Worm (Caenorhabditis elegans) whole organism, mixed stage, embryonic: ENCODE results near the gene T23G5.2.
A peak's percentile ranks its signal among the peaks of the same experiment; 100 is the strongest.

Source experiments
- bed-3 ChIP-seq: fragments of 200-800 bp; sonication (Bioruptor generic); optimal IDR thresholded peaks from 3 replicates; lab custom pipeline; 2018; ENCODE audit warnings: mild to moderate bottlenecking, missing genetic modification characterization, moderate library complexity, missing compliant biosample characterization
- blmp-1 ChIP-seq: fragments of 150-350 bp; optimal IDR thresholded peaks from 2 replicates; lab custom pipeline; 2014; ENCODE audit warnings: missing biosample characterization, missing genetic modification characterization
- ceh-43 ChIP-seq: fragments of 200-800 bp; sonication (Bioruptor generic); optimal IDR thresholded peaks from 2 replicates; lab custom pipeline; 2018; ENCODE audit warnings: mild to moderate bottlenecking, missing genetic modification characterization, moderate library complexity, missing compliant biosample characterization
- ceh-83 ChIP-seq: fragments of 200-800 bp; sonication (Bioruptor generic); optimal IDR thresholded peaks from 2 replicates; lab custom pipeline; 2018; ENCODE audit warnings: mild to moderate bottlenecking, missing genetic modification characterization, missing compliant biosample characterization
- ces-1 ChIP-seq: fragments of 150-350 bp; optimal IDR thresholded peaks from 2 replicates; lab custom pipeline; 2014; ENCODE audit warnings: missing biosample characterization, missing genetic modification reagents, missing genetic modification characterization
- cnd-1 ChIP-seq: fragments of 200-800 bp; sonication (Bioruptor generic); optimal IDR thresholded peaks from 2 replicates; lab custom pipeline; 2018; ENCODE audit warnings: mild to moderate bottlenecking, missing genetic modification characterization, missing compliant biosample characterization
- drap-1 ChIP-seq: fragments of 200-800 bp; sonication (Bioruptor generic); optimal IDR thresholded peaks from 3 replicates; lab custom pipeline; 2018; ENCODE audit warnings: mild to moderate bottlenecking, missing genetic modification characterization, missing compliant biosample characterization
- elt-1 ChIP-seq: sonication (generic microtip); optimal IDR thresholded peaks from 2 replicates; lab custom pipeline; 2017; ENCODE audit warnings: missing genetic modification characterization, mild to moderate bottlenecking, missing compliant biosample characterization, antibody characterized with exemption, moderate library complexity, borderline replicate concordance; ENCODE audit not compliant: insufficient read depth
- elt-3 ChIP-seq: fragments of 150-350 bp; optimal IDR thresholded peaks from 2 replicates; lab custom pipeline; 2014; ENCODE audit warnings: missing biosample characterization, missing genetic modification characterization
- flh-1 ChIP-seq: fragments of 200-800 bp; sonication (Bioruptor generic); optimal IDR thresholded peaks from 2 replicates; lab custom pipeline; 2018; ENCODE audit warnings: mild to moderate bottlenecking, missing genetic modification characterization, moderate library complexity, missing compliant biosample characterization
- ham-2 ChIP-seq: fragments of 200-800 bp; sonication (Bioruptor generic); optimal IDR thresholded peaks from 2 replicates; lab custom pipeline; 2018; ENCODE audit warnings: mild to moderate bottlenecking, missing genetic modification characterization, missing compliant biosample characterization
- hlh-1 ChIP-seq: fragments of 150-350 bp; optimal IDR thresholded peaks from 2 replicates; lab custom pipeline; 2014; ENCODE audit warnings: missing biosample characterization, missing genetic modification reagents, missing genetic modification characterization
- lin-13 ChIP-seq: fragments of 150-350 bp; optimal IDR thresholded peaks from 2 replicates; lab custom pipeline; 2014; ENCODE audit warnings: missing biosample characterization, missing genetic modification characterization
- lin-32 ChIP-seq: fragments of 200-800 bp; sonication (Bioruptor generic); optimal IDR thresholded peaks from 2 replicates; lab custom pipeline; 2018; ENCODE audit warnings: mild to moderate bottlenecking, missing genetic modification characterization, missing compliant biosample characterization
- lsy-2 ChIP-seq: fragments of 150-350 bp; optimal IDR thresholded peaks from 2 replicates; lab custom pipeline; 2014; ENCODE audit warnings: missing biosample characterization, missing genetic modification characterization
- mep-1 ChIP-seq: fragments of 150-350 bp; optimal IDR thresholded peaks from 2 replicates; lab custom pipeline; 2017; ENCODE audit warnings: missing biosample characterization, missing genetic modification reagents, missing genetic modification characterization, inconsistent platforms
- mls-2 ChIP-seq: sonication (generic microtip); optimal IDR thresholded peaks from 2 replicates; lab custom pipeline; 2016; ENCODE audit warnings: mild to moderate bottlenecking, missing genetic modification characterization, moderate library complexity, missing compliant biosample characterization
- nhr-2 ChIP-seq: fragments of 150-350 bp; optimal IDR thresholded peaks from 2 replicates; lab custom pipeline; 2014; ENCODE audit warnings: missing biosample characterization, missing genetic modification characterization
- nhr-237 ChIP-seq: fragments of 150-350 bp; optimal IDR thresholded peaks from 2 replicates; lab custom pipeline; 2014; ENCODE audit warnings: missing biosample characterization, missing genetic modification characterization
- nhr-28 ChIP-seq: fragments of 150-350 bp; optimal IDR thresholded peaks from 2 replicates; lab custom pipeline; 2014; ENCODE audit warnings: missing biosample characterization, missing genetic modification characterization
- nhr-76 ChIP-seq: sonication (generic microtip); optimal IDR thresholded peaks from 2 replicates; lab custom pipeline; 2017; ENCODE audit warnings: missing biosample characterization, missing genetic modification characterization
- pha-4 ChIP-seq: fragments of 150-350 bp; optimal IDR thresholded peaks from 2 replicates; lab custom pipeline; 2018; ENCODE audit warnings: missing biosample characterization, missing genetic modification reagents, missing genetic modification characterization
- sem-2 ChIP-seq: fragments of 200-800 bp; sonication (Bioruptor generic); optimal IDR thresholded peaks from 2 replicates; lab custom pipeline; 2018; ENCODE audit warnings: mild to moderate bottlenecking, missing genetic modification characterization, missing compliant biosample characterization
- snpc-4 ChIP-seq: fragments of 150-350 bp; optimal IDR thresholded peaks from 2 replicates; lab custom pipeline; 2014; ENCODE audit warnings: missing biosample characterization, missing genetic modification characterization
- sptf-1 ChIP-seq: sonication (generic microtip); optimal IDR thresholded peaks from 2 replicates; lab custom pipeline; 2017; ENCODE audit warnings: mild to moderate bottlenecking, missing genetic modification characterization, moderate library complexity, missing compliant biosample characterization
- tbx-8 ChIP-seq: fragments of 200-800 bp; sonication (Bioruptor generic); optimal IDR thresholded peaks from 2 replicates; lab custom pipeline; 2018; ENCODE audit warnings: mild to moderate bottlenecking, missing genetic modification characterization, moderate library complexity, missing compliant biosample characterization
- unc-120 ChIP-seq: sonication (generic microtip); optimal IDR thresholded peaks from 2 replicates; lab custom pipeline; 2017; ENCODE audit warnings: missing genetic modification characterization, missing compliant biosample characterization; ENCODE audit not compliant: poor library complexity, severe bottlenecking
- unc-39 ChIP-seq: fragments of 150-350 bp; optimal IDR thresholded peaks from 2 replicates; lab custom pipeline; 2014; ENCODE audit warnings: missing biosample characterization, missing genetic modification characterization
- zip-8 ChIP-seq: fragments of 150-350 bp; optimal IDR thresholded peaks from 2 replicates; lab custom pipeline; 2014; ENCODE audit warnings: missing biosample characterization, missing genetic modification characterization
- ztf-11 ChIP-seq: fragments of 150-350 bp; optimal IDR thresholded peaks from 2 replicates; lab custom pipeline; 2014; ENCODE audit warnings: missing biosample characterization, missing genetic modification characterization

Gene T23G5.2

DNA sequence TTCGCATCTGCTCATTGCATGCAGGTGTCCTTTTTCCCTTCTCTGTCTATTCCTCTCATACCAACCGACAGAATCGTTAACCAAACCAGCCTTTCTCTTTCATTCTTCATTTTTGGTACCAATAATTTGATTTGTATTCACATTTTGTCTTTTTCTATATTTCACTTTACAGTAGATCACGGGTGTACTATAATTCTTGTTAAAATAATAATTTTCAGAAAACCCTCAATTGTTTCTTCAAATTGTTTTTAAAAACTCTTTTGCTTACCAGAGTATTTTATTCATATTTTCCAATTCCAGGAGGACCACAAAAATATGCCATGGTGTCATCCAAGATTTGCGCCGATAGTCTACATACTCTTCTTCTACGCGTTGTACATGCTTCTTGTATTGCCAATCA is 14.6 kb upstream of the T23G5.2 start, which contains the start of gene T02C1.2:
Gene T02C1.2, plus strand, starts transcription at position 301 of the 400 bp plus-strand sequence.
- TF ChIP-seq ceh-83 (GFP tag; lab: Kevin White, UChicago) (no peak), elt-1 (tag; lab: Kevin White, UChicago) (no peak), ces-1 (peak; percentile 6), zip-8 (tag; lab: Kevin White, UChicago) (no peak), lin-32 (no peak)

DNA sequence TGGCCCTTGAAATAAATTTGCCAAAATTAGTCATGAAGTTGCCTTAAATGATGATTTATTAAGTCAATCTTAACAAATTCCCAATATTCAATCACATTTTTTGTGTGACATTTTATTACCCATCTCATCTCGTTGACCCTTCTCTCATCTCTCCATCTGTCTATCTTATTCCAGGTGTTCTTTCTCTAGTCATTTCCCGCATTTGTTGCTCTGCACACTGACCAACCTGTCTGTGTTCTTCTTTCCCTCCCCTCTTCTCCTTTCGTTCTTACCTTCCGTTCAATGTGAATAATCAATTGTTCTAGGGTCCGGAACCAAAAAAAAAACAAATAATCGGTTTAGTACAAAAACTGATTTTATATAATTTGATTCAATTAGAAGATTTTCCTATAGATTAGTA is 11.1 kb upstream of the T23G5.2 start, which contains the start of gene T02C1.1:
Gene T02C1.1, plus strand, starts transcription at position 305 of the 400 bp plus-strand sequence.
- TF ChIP-seq nhr-2 (peak; percentile 62), ceh-83 (GFP tag; lab: Kevin White, UChicago) (no peak), hlh-1 (tag; lab: Kevin White, UChicago) (peak; percentile 4), nhr-237 (tag; lab: Kevin White, UChicago) (no peak)

DNA sequence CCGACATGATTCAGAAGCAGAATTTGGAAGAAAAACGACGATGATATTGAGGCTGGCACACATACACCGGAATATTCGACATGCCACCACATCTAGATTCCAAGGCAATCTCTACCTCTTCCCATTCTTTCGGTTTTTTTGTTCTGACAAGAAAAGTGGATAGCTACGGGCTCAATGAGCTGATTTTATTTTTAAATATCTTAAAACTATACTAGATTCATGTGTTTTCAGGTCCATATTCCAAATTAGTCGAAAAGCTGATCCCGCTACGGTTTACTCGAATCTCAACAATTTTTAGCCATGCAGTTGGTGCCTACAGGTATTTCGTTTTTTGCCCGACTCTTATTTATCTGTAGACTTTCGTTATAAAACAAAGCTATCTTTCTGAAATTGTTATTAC is 6.5 kb upstream of the T23G5.2 start, which contains the start of gene dat-1:
Gene dat-1, plus strand, starts transcription at position 301 of the 400 bp plus-strand sequence.
- TF ChIP-seq zip-8 (tag; lab: Kevin White, UChicago) (no peak), mep-1 (tag; lab: Kevin White, UChicago) (no peak), sem-2 (GFP tag; lab: Kevin White, UChicago) (no peak), nhr-76 (tag; lab: Kevin White, UChicago) (no peak), elt-3 (tag; lab: Kevin White, UChicago) (no peak), flh-1 (GFP tag; lab: Kevin White, UChicago) (no peak), lin-32 (no peak), nhr-2 (no peak), unc-120 (tag; lab: Kevin White, UChicago) (no peak), bed-3 (no peak), lsy-2 (tag; lab: Kevin White, UChicago) (no peak), ceh-83 (GFP tag; lab: Kevin White, UChicago) (no peak), drap-1 (GFP tag; lab: Kevin White, UChicago) (no peak)

DNA sequence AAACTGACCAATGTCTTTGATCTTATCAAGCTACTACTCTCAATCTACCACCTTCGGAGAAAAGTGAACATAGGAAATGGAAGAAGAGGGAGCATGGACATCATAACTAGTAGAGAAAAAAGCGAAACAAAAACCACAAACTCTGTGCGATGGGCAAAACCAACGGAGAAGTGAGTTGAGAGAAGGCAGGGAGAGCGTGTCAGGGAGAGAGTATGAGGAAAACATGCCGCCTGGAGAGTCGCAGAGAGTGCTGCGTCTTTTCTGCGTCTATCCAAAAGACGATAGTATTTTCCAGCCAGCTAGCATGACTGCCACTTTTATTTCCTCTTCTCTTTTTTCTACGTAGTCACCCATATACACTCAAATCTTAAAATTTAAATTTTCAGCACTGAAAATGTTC is 3.9 kb upstream of the T23G5.2 start, which contains the start of gene saeg-2:
Gene saeg-2, plus strand, starts transcription at position 381 of the 400 bp plus-strand sequence.
- TF ChIP-seq nhr-237 (tag; lab: Kevin White, UChicago) (peak; percentile 20), snpc-4 (tag; lab: Kevin White, UChicago) (no peak), ceh-43 (GFP tag; lab: Kevin White, UChicago) (no peak), mep-1 (tag; lab: Kevin White, UChicago) (peak; percentile 38), ces-1 (peak; percentile 27), nhr-2 (no peak), drap-1 (GFP tag; lab: Kevin White, UChicago) (no peak), unc-120 (tag; lab: Kevin White, UChicago) (peak; percentile 43)
- TF ChIP-seq, all 35 proteins: peak for 4

DNA sequence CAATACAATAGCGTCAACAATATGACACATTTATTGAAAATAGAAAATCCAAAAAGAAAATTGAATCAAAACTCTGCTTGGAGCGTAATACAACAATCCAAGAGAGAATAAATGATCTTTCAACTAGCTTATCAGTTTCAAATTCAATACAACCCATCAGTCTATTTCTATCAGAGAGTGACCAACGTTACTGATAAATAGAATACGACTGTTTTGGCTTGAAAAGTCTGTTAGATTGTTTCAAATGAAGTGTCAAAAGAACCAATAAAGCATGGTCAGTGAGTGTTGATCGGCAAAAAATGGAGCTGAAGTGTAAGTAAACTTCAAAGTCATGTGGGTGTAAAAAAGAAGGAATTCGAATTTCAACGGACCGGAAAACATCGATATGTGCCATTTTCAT is 1.5 kb upstream of the T23G5.2 start:
- TF ChIP-seq snpc-4 (tag; lab: Kevin White, UChicago), result no peak
- TF ChIP-seq elt-3 (tag; lab: Kevin White, UChicago), result no peak
- no peak for TF ChIP-seq unc-120 (tag; lab: Kevin White, UChicago)
- TF ChIP-seq lsy-2 (tag; lab: Kevin White, UChicago), result no peak
- no peak for TF ChIP-seq lin-13 (tag; lab: Kevin White, UChicago)
- TF ChIP-seq ham-2 (GFP tag; lab: Kevin White, UChicago), result no peak
- no peak for TF ChIP-seq blmp-1 (tag; lab: Kevin White, UChicago)
- TF ChIP-seq lin-32, result no peak
- TF ChIP-seq sem-2 (GFP tag; lab: Kevin White, UChicago), result no peak
- TF ChIP-seq mep-1 (tag; lab: Kevin White, UChicago), result no peak
- TF ChIP-seq flh-1 (GFP tag; lab: Kevin White, UChicago), result no peak
- TF ChIP-seq tbx-8 (GFP tag; lab: Kevin White, UChicago), result no peak
- TF ChIP-seq cnd-1 (tag; lab: Kevin White, UChicago), result no peak
- TF ChIP-seq ztf-11 (tag; lab: Kevin White, UChicago), result no peak
- TF ChIP-seq sptf-1 (tag; lab: Kevin White, UChicago), result no peak
- no peak for TF ChIP-seq nhr-237 (tag; lab: Kevin White, UChicago)
- no peak for TF ChIP-seq ceh-43 (GFP tag; lab: Kevin White, UChicago)

DNA sequence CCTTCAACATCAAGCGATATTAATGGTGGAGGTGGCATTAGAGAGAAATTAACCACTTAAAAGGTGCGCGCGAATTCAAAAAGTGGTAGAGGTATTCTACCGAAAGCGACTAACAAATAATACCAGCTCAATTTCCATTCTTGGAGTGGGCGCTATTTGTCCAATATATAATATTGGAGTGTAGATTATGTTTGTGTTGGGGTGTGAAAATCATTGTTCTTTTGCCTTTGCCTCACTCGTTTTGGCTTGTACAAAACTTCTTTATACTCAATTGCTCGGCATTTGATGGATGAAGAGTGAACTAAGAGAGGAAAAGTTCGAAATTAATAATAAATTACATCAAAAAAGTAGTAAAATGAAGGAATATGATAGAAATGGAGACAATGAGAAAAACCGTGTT is 5.0 kb downstream of the T23G5.2 start, which contains the start of gene T23G5.3:
Gene T23G5.3, minus strand, starts transcription at position 101 of the 400 bp plus-strand sequence.
- TF ChIP-seq ceh-83 (GFP tag; lab: Kevin White, UChicago), result no peak
- TF ChIP-seq pha-4 (tag; lab: Kevin White, UChicago), result no peak
- TF ChIP-seq blmp-1 (tag; lab: Kevin White, UChicago), result no peak
- TF ChIP-seq mep-1 (tag; lab: Kevin White, UChicago), result no peak
- TF ChIP-seq unc-39, result no peak
- TF ChIP-seq mls-2 (tag; lab: Kevin White, UChicago), result no peak
- TF ChIP-seq lin-13 (tag; lab: Kevin White, UChicago), result no peak
- no peak for TF ChIP-seq nhr-237 (tag; lab: Kevin White, UChicago)
- no peak for TF ChIP-seq hlh-1 (tag; lab: Kevin White, UChicago)
- no peak for TF ChIP-seq zip-8 (tag; lab: Kevin White, UChicago)
- TF ChIP-seq cnd-1 (tag; lab: Kevin White, UChicago), result no peak
- TF ChIP-seq unc-120 (tag; lab: Kevin White, UChicago), result no peak
- TF ChIP-seq nhr-28, result no peak
